Fruit fly (Drosophila melanogaster) whole organism, embryonic: ENCODE measurements around the gene CG17855.

Experiments
- Aef1 ChIP-seq: fragments of 200-800 bp; sonication (Bioruptor generic); IDR thresholded peaks from 3 replicates; pipeline ENCODE4 v1.3.6; 2022; ENCODE audit warnings: missing biosample characterization, missing genetic modification characterization
- CG10267 ChIP-seq: fragments of 200-800 bp; sonication (Bioruptor generic); optimal IDR thresholded peaks from 2 replicates; lab custom pipeline; 2018; ENCODE audit warnings: missing biosample characterization, mild to moderate bottlenecking, missing genetic modification characterization, moderate library complexity
- CG10543 ChIP-seq: fragments of 200-800 bp; sonication (Bioruptor generic); optimal IDR thresholded peaks from 3 replicates; lab custom pipeline; 2017; ENCODE audit warnings: missing biosample characterization, mild to moderate bottlenecking, missing genetic modification characterization, moderate library complexity
- CG11398 ChIP-seq: fragments of 200-800 bp; sonication (Bioruptor generic); optimal IDR thresholded peaks from 2 replicates; lab custom pipeline; 2016; ENCODE audit warnings: missing biosample characterization, missing genetic modification characterization
- CG12659 ChIP-seq: fragments of 200-800 bp; sonication (Bioruptor generic); optimal IDR thresholded peaks from 3 replicates; lab custom pipeline; 2017; ENCODE audit warnings: mild to moderate bottlenecking, missing biosample characterization, missing genetic modification reagents, missing genetic modification characterization
- CG14014 ChIP-seq: fragments of 200-800 bp; sonication (Bioruptor generic); IDR thresholded peaks from 2 replicates; pipeline ENCODE4 v1.3.6; 2022; ENCODE audit warnings: missing biosample characterization, missing genetic modification characterization
- CG15011 ChIP-seq: fragments of 200-800 bp; sonication (Bioruptor generic); optimal IDR thresholded peaks from 3 replicates; lab custom pipeline; 2018; ENCODE audit warnings: missing biosample characterization, mild to moderate bottlenecking, missing genetic modification characterization
- CG15269 ChIP-seq: fragments of 200-800 bp; sonication (Bioruptor generic); optimal IDR thresholded peaks from 2 replicates; lab custom pipeline; 2018; ENCODE audit warnings: missing biosample characterization, mild to moderate bottlenecking, missing genetic modification characterization, moderate library complexity
- CG15514 ChIP-seq: fragments of 200-800 bp; sonication (Bioruptor generic); optimal IDR thresholded peaks from 3 replicates; lab custom pipeline; 2017; ENCODE audit warnings: missing biosample characterization, missing genetic modification characterization, mild to moderate bottlenecking, moderate library complexity, missing genetic modification reagents
- CG15601 ChIP-seq: fragments of 200-800 bp; sonication (Bioruptor generic); optimal IDR thresholded peaks from 3 replicates; lab custom pipeline; 2019; ENCODE audit warnings: missing biosample characterization, mild to moderate bottlenecking, missing genetic modification characterization, moderate library complexity
- CG1603 ChIP-seq: fragments of 200-800 bp; sonication (Bioruptor generic); optimal IDR thresholded peaks from 2 replicates; lab custom pipeline; 2019; ENCODE audit warnings: missing biosample characterization, mild to moderate bottlenecking, missing genetic modification characterization, moderate library complexity
- CG17385 ChIP-seq: fragments of 200-800 bp; sonication (Bioruptor generic); optimal IDR thresholded peaks from 3 replicates; lab custom pipeline; 2018; ENCODE audit warnings: missing biosample characterization, mild to moderate bottlenecking, missing genetic modification characterization
- CG18599 ChIP-seq: fragments of 200-800 bp; sonication (Bioruptor generic); optimal IDR thresholded peaks from 3 replicates; lab custom pipeline; 2017; ENCODE audit warnings: missing biosample characterization, missing genetic modification characterization, mild to moderate bottlenecking, moderate library complexity, missing genetic modification reagents
- CG18764 ChIP-seq: fragments of 200-800 bp; sonication (Bioruptor generic); optimal IDR thresholded peaks from 3 replicates; lab custom pipeline; 2016; ENCODE audit warnings: missing biosample characterization, missing genetic modification characterization
- CG2678 ChIP-seq: fragments of 200-800 bp; sonication (Bioruptor generic); optimal IDR thresholded peaks from 3 replicates; lab custom pipeline; 2019; ENCODE audit warnings: missing biosample characterization, mild to moderate bottlenecking, missing genetic modification characterization, moderate library complexity
- CG3163 ChIP-seq: fragments of 200-800 bp; sonication (Bioruptor generic); optimal IDR thresholded peaks from 3 replicates; lab custom pipeline; 2016; ENCODE audit warnings: missing biosample characterization, missing genetic modification characterization
- CG3281 ChIP-seq: fragments of 200-800 bp; sonication (Bioruptor generic); optimal IDR thresholded peaks from 3 replicates; lab custom pipeline; 2017; ENCODE audit warnings: missing biosample characterization, mild to moderate bottlenecking, missing genetic modification characterization
- CG33557 ChIP-seq: fragments of 200-800 bp; sonication (Bioruptor generic); optimal IDR thresholded peaks from 2 replicates; lab custom pipeline; 2019; ENCODE audit warnings: missing biosample characterization, mild to moderate bottlenecking, missing genetic modification characterization, moderate library complexity
- CG3407 ChIP-seq: fragments of 200-800 bp; sonication (Bioruptor generic); optimal IDR thresholded peaks from 2 replicates; lab custom pipeline; 2018; ENCODE audit warnings: missing biosample characterization, mild to moderate bottlenecking, missing genetic modification characterization
- CG34422 ChIP-seq: fragments of 200-800 bp; sonication (Bioruptor generic); IDR thresholded peaks from 3 replicates; pipeline ENCODE4 v1.3.6; 2022; ENCODE audit warnings: missing biosample characterization, missing genetic modification characterization
- CG4360 ChIP-seq: fragments of 200-800 bp; sonication (Bioruptor generic); IDR thresholded peaks from 2 replicates; pipeline ENCODE4 v1.3.6; 2022; ENCODE audit warnings: missing biosample characterization, missing genetic modification characterization
- CG6765 ChIP-seq: fragments of 200-800 bp; sonication (Bioruptor generic); optimal IDR thresholded peaks from 3 replicates; lab custom pipeline; 2017; ENCODE audit warnings: missing biosample characterization, mild to moderate bottlenecking, missing genetic modification characterization
- CG7987 ChIP-seq: fragments of 200-800 bp; sonication (Bioruptor generic); optimal IDR thresholded peaks from 2 replicates; lab custom pipeline; 2018; ENCODE audit warnings: missing biosample characterization, mild to moderate bottlenecking, missing genetic modification characterization, moderate library complexity
- CTCF ChIP-seq: fragments of 200-800 bp; sonication (Bioruptor generic); optimal IDR thresholded peaks from 2 replicates; lab custom pipeline; 2017; ENCODE audit warnings: missing biosample characterization, mild to moderate bottlenecking, missing genetic modification characterization, moderate library complexity
- Dek ChIP-seq: fragments of 200-800 bp; sonication (Bioruptor generic); optimal IDR thresholded peaks from 3 replicates; lab custom pipeline; 2019; ENCODE audit warnings: missing biosample characterization, mild to moderate bottlenecking, missing genetic modification characterization, moderate library complexity
- Eip74EF ChIP-seq, 2 experiments: fragments of 200-800 bp in 1 of 2; fragments of >200 bp in 1 of 2; sonication (Bioruptor generic) in 1 of 2; optimal IDR thresholded peaks; 2 replicates each; lab custom pipeline; 2017 to 2019; ENCODE audit warnings: missing biosample characterization in 2 of 2, missing genetic modification characterization in 2 of 2, mild to moderate bottlenecking in 1 of 2, moderate library complexity in 1 of 2
- GATAe ChIP-seq: fragments of 200-800 bp; sonication (Bioruptor generic); conservative IDR thresholded peaks from 2 replicates; pipeline ENCODE4 v1.3.6; 2022; ENCODE audit warnings: missing biosample characterization, missing genetic modification characterization
- Lpt ChIP-seq: fragments of >200 bp; optimal IDR thresholded peaks from 2 replicates; lab custom pipeline; 2018; ENCODE audit warnings: missing biosample characterization, missing genetic modification characterization
- MTF-1 ChIP-seq: fragments of 200-800 bp; sonication (Bioruptor generic); optimal IDR thresholded peaks from 2 replicates; lab custom pipeline; 2018; ENCODE audit warnings: missing biosample characterization, mild to moderate bottlenecking, missing genetic modification characterization, borderline replicate concordance
- Med ChIP-seq: fragments of 200-800 bp; sonication (Bioruptor generic); peaks from one replicate; lab custom pipeline; 2016; ENCODE audit warnings: missing biosample characterization, missing genetic modification characterization, mild to moderate bottlenecking, inconsistent platforms, moderate library complexity
- Nf-YC ChIP-seq: fragments of 200-800 bp; optimal IDR thresholded peaks from 3 replicates; lab custom pipeline; 2019; ENCODE audit warnings: missing biosample characterization, mild to moderate bottlenecking, missing genetic modification characterization, moderate library complexity
- Rfx ChIP-seq: fragments of 200-800 bp; sonication (Bioruptor generic); IDR thresholded peaks from 2 replicates; pipeline ENCODE4 v1.3.6; 2022; ENCODE audit warnings: missing biosample characterization, missing genetic modification characterization
- Sox100B ChIP-seq: fragments of 200-800 bp; sonication (Bioruptor generic); optimal IDR thresholded peaks from 3 replicates; lab custom pipeline; 2018; ENCODE audit warnings: missing biosample characterization, mild to moderate bottlenecking, missing genetic modification characterization
- aop ChIP-seq: fragments of 200-800 bp; sonication (Bioruptor generic); IDR thresholded peaks from 2 replicates; pipeline ENCODE4 v1.3.6; 2022; ENCODE audit warnings: missing biosample characterization, missing genetic modification characterization
- chinmo ChIP-seq: fragments of 200-800 bp; sonication (Bioruptor generic); IDR thresholded peaks from 4 replicates; pipeline ENCODE4 v1.3.6; 2022; ENCODE audit warnings: missing biosample characterization, missing genetic modification characterization; ENCODE audit not compliant: partially characterized antibody
- ci ChIP-seq: fragments of 200-800 bp; sonication (Bioruptor generic); IDR thresholded peaks from 3 replicates; pipeline ENCODE4 v1.3.6; 2022; ENCODE audit warnings: missing biosample characterization, missing genetic modification characterization
- croc ChIP-seq: fragments of 200-800 bp; sonication (Bioruptor generic); conservative IDR thresholded peaks from 3 replicates; pipeline ENCODE4 v1.3.6; 2022; ENCODE audit warnings: missing biosample characterization, missing genetic modification characterization
- esg ChIP-seq: fragments of 200-800 bp; sonication (Bioruptor generic); conservative IDR thresholded peaks from 2 replicates; pipeline ENCODE4 v1.3.6; 2022; ENCODE audit warnings: missing biosample characterization, missing genetic modification characterization
- fd64A ChIP-seq: fragments of 200-800 bp; sonication (Bioruptor generic); optimal IDR thresholded peaks from 3 replicates; lab custom pipeline; 2018; ENCODE audit warnings: missing biosample characterization, mild to moderate bottlenecking, missing genetic modification characterization
- kni ChIP-seq: fragments of 200-800 bp; sonication (Bioruptor generic); optimal IDR thresholded peaks from 3 replicates; lab custom pipeline; 2017; ENCODE audit warnings: mild to moderate bottlenecking, missing biosample characterization, missing genetic modification reagents, missing genetic modification characterization
- lab ChIP-seq: fragments of 200-800 bp; sonication (Bioruptor generic); optimal IDR thresholded peaks from 3 replicates; lab custom pipeline; 2017; ENCODE audit warnings: missing biosample characterization, missing genetic modification characterization, mild to moderate bottlenecking, moderate library complexity, missing genetic modification reagents
- mirr ChIP-seq: fragments of 200-800 bp; sonication (Bioruptor generic); optimal IDR thresholded peaks from 3 replicates; lab custom pipeline; 2018; ENCODE audit warnings: missing biosample characterization, mild to moderate bottlenecking, missing genetic modification characterization
- odd ChIP-seq: fragments of 200-800 bp; sonication (Bioruptor generic); optimal IDR thresholded peaks from 2 replicates; lab custom pipeline; 2017; ENCODE audit warnings: missing biosample characterization, mild to moderate bottlenecking, missing genetic modification characterization
- pfk ChIP-seq: fragments of 200-800 bp; sonication (Bioruptor generic); optimal IDR thresholded peaks from 2 replicates; lab custom pipeline; 2018; ENCODE audit warnings: missing biosample characterization, mild to moderate bottlenecking, missing genetic modification characterization, moderate library complexity
- sens ChIP-seq: fragments of 200-800 bp; sonication (Bioruptor generic); peaks from one replicate; lab custom pipeline; 2016; ENCODE audit warnings: missing biosample characterization, missing genetic modification characterization
- sima ChIP-seq: fragments of 200-800 bp; sonication (Bioruptor generic); optimal IDR thresholded peaks from 2 replicates; lab custom pipeline; 2016; ENCODE audit warnings: missing biosample characterization, missing genetic modification characterization
- sqz ChIP-seq: fragments of 200-800 bp; sonication (Bioruptor generic); optimal IDR thresholded peaks from 3 replicates; lab custom pipeline; 2018; ENCODE audit warnings: missing biosample characterization, mild to moderate bottlenecking, missing genetic modification characterization
- sug ChIP-seq: fragments of 200-800 bp; optimal IDR thresholded peaks from 2 replicates; lab custom pipeline; 2019; ENCODE audit warnings: missing biosample characterization, mild to moderate bottlenecking, missing genetic modification characterization, moderate library complexity
- vfl ChIP-seq: fragments of 200-800 bp; sonication (Bioruptor generic); optimal IDR thresholded peaks from 2 replicates; lab custom pipeline; 2016; ENCODE audit warnings: missing biosample characterization, missing genetic modification characterization

CG17855 gene

dm6 chr2L:9570673-9571193 is 30.4 kb downstream of the CG17855 start (continued):
- peak; percentile 35 for TF ChIP-seq CG15269 (tag; lab: Kevin White, UChicago)
- peak; percentile 21; the same call in 1 of the 3 replicates for TF ChIP-seq Aef1 (GFP tag; lab: Robert Waterston, UW)
- peak; percentile 70 for TF ChIP-seq CG10543 (GFP tag; lab: Kevin White, UChicago)
- TF ChIP-seq CG11398 (GFP tag; lab: Kevin White, UChicago) = peak; percentile 27
- peak; percentile 67 for TF ChIP-seq fd64A (GFP tag; lab: Kevin White, UChicago)
- TF ChIP-seq CG15011 (GFP tag; lab: Kevin White, UChicago) = peak; percentile 41
- TF ChIP-seq CG33557 (GFP tag; lab: Kevin White, UChicago) = no peak
- peak; percentile 12; the same call in 1 of the 3 replicates for TF ChIP-seq CG34422 (GFP tag; lab: Robert Waterston, UW)
- TF ChIP-seq odd (GFP tag; lab: Kevin White, UChicago) = peak; percentile 45
- TF ChIP-seq CG3163 (GFP tag; lab: Kevin White, UChicago) = no peak
- no peak for TF ChIP-seq sima (GFP tag; lab: Kevin White, UChicago)
- TF ChIP-seq mirr (GFP tag; lab: Kevin White, UChicago) = peak; percentile 72
- no peak for TF ChIP-seq Lpt (GFP tag; lab: Kevin White, UChicago)
- no peak for TF ChIP-seq GATAe (GFP tag; lab: Robert Waterston, UW)
- peak; percentile 22 for TF ChIP-seq MTF-1 (GFP tag; lab: Kevin White, UChicago)
- TF ChIP-seq Nf-YC (tag; lab: Kevin White, UChicago) = peak; percentile 7
- TF ChIP-seq sug (tag; lab: Kevin White, UChicago) = no peak
- no peak for TF ChIP-seq pfk (GFP tag; lab: Kevin White, UChicago)
- TF ChIP-seq vfl = no peak
- TF ChIP-seq ci (GFP tag; lab: Robert Waterston, UW) = peak; percentile 72; the same call in 1 of the 3 replicates
- peak; percentile 38 for TF ChIP-seq CG3407
- no peak for TF ChIP-seq croc (GFP tag; lab: Robert Waterston, UW)
- no peak for TF ChIP-seq esg (GFP tag; lab: Robert Waterston, UW)
- TF ChIP-seq Rfx (GFP tag; lab: Robert Waterston, UW) = 0 out of 2 replicates have a peak, but pooled peaks have one; percentile 6
- peak; percentile 50 for TF ChIP-seq kni
- peak; percentile 68 for TF ChIP-seq sens (GFP tag; lab: Kevin White, UChicago)
- peak in 1 of 2 experiments; percentile 57 for TF ChIP-seq Eip74EF (GFP tag; optimal IDR thresholded peaks at IDR 0.05; lab: Kevin White, UChicago)
- TF ChIP-seq CG1603 (tag; lab: Kevin White, UChicago) = peak; percentile 37
- peak; percentile 21 for TF ChIP-seq CTCF
- peak; percentile 39 for TF ChIP-seq CG17385 (GFP tag; lab: Kevin White, UChicago)
- TF ChIP-seq CG6765 (GFP tag; lab: Kevin White, UChicago) = peak; percentile 61
- peak; percentile 34 for TF ChIP-seq CG12659 (GFP tag; lab: Kevin White, UChicago)
- TF ChIP-seq Med = peak; percentile 55
- TF ChIP-seq CG10267 (tag; lab: Kevin White, UChicago) = no peak
- TF ChIP-seq CG18599 (GFP tag; lab: Kevin White, UChicago) = peak; percentile 37
- peak; percentile 12 for TF ChIP-seq sqz (GFP tag; lab: Kevin White, UChicago)
- peak; percentile 58 for TF ChIP-seq CG7987 (GFP tag; lab: Kevin White, UChicago)
- no peak for TF ChIP-seq aop (GFP tag; lab: Robert Waterston, UW)
- TF ChIP-seq CG14014 (GFP tag; lab: Robert Waterston, UW) = peak; percentile 68; the same call in 1 of the 2 replicates
- TF ChIP-seq CG3281 (GFP tag; lab: Kevin White, UChicago) = peak; percentile 29
- TF ChIP-seq chinmo (GFP tag; lab: Robert Waterston, UW) = peak; percentile 11; the same call in 1 of the 4 replicates
- peak; percentile 80 for TF ChIP-seq CG4360 (GFP tag; lab: Robert Waterston, UW)
- peak; percentile 10 for TF ChIP-seq Dek
- peak; percentile 50 for TF ChIP-seq lab (GFP tag; lab: Kevin White, UChicago)
- TF ChIP-seq CG18764 (GFP tag; lab: Kevin White, UChicago) = no peak
- TF ChIP-seq Sox100B (GFP tag; lab: Kevin White, UChicago) = peak; percentile 28
- peak; percentile 38 for TF ChIP-seq CG2678 (tag; lab: Kevin White, UChicago)
- TF ChIP-seq CG15514 = peak; percentile 6
- peak; percentile 17 for TF ChIP-seq CG15601 (tag; lab: Kevin White, UChicago)
